Worm (Caenorhabditis elegans) whole organism, L1 larva: Measurements from ENCODE around the gene Y71H10B.1.

Experiments used
- nhr-76 ChIP-seq: sonication (generic microtip); optimal IDR thresholded peaks from 2 replicates; lab custom pipeline; 2017; ENCODE audit warnings: missing biosample characterization, missing genetic modification characterization
- skn-1 ChIP-seq: fragments of 150-350 bp; optimal IDR thresholded peaks from 2 replicates; lab custom pipeline; 2014; ENCODE audit warnings: missing biosample characterization, missing genetic modification characterization

ce11 chrX:2865591-2866217 is 25.6 kb upstream of the Y71H10B.1 start:
- no peak for TF ChIP-seq nhr-76
- TF ChIP-seq skn-1 (tag; lab: Kevin White, UChicago), result no peak
